Fruit fly (Drosophila melanogaster) ovary, adult (tissue): ENCODE measurements around the gene CG15252.

Experiments
- CG17801 ChIP-seq: fragments of 200-800 bp; optimal IDR thresholded peaks from 2 replicates; lab custom pipeline; 2019; ENCODE audit warnings: missing biosample characterization, mild to moderate bottlenecking, missing genetic modification characterization, moderate library complexity; ENCODE audit not compliant: partially characterized antibody

Gene CG15252

dm6 chrX:9980464-9980863, at the start of gene CG15252:
CG15252 (minus strand) TSS chrX:9980564.
- TF ChIP-seq CG17801 (GFP tag; lab: Kevin White, UChicago) = no peak

DNA sequence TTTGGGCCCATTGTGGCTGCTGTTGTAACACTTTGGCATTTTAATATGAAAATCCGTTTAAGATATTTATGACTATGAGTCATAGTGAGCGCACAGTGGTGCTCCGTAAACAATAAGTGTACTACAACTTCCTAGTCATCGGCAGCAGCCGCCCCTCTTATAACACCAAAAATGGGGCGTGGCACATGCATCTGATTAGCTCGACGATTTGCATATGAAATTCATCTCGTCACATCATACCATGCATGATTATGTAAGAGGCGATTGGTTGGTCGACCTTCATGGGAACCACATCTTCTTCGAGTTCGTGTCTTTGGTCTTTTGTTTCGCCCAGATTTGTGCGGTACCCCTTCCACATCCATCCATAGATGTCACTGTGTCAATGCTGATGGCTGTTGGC, 49.4 kb upstream of the CG15252 start:
- no peak for TF ChIP-seq CG17801 (GFP tag; lab: Kevin White, UChicago)

DNA sequence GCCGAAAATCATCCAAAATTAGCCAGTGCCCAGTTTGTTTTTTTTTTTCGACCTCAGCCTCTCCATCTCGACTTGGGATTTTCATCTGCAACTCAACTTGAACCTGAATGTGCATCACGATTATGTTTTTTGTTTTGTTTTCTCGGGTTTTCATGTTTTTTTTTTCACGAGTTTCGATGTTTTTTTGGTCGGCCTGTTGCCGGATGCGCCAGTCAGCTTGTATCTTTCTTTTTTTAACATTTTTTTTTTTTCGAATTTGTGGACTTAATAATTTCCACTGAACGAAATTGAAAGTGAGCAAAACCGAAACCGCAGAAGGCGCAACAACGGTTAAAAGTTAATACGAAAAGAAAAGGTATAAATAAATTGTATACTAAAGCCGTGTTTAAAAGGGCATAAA, 41.4 kb upstream of the CG15252 start:
- TF ChIP-seq CG17801 (GFP tag; lab: Kevin White, UChicago) = no peak

DNA sequence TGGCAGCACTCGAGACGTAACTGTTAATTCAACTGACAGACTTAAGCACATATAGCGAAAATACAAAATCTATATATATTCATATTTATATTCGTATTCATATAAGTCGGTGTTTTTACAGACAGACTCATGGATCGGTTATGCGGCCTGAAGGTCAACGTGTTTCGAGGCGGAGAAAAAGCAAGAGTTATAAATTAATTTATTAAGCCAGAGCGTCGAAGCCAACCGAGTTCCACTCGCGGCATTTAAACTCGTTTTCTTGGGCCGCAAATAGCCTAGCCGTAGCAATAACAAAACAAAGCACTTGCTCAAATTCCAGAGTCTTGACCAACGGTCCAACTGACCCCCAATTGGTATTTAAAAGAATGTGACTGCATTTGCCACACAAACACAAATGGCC, 40.5 kb upstream of the CG15252 start:
- no peak for TF ChIP-seq CG17801 (GFP tag; lab: Kevin White, UChicago)

DNA sequence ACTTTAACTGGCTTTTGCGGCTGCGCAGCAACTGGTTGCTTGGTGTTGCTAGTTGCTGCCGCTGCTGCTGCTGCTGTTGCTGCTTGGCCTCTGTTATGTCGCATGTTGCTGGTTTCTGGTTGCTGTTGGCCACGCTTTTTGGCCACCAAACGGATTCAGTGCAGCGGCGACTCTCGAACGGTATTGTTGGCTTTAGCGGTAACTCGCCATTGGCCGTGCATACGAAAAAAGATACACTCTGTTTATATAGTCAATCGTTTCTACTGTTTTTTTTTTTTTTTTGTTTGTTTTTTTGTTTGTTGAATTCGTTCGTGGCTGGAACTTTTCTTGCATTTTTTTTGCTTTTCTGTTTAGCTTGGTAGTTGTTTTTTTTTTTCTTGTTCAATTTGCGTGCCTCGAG, 36.4 kb upstream of the CG15252 start, which contains the start of gene Cht6:
Gene Cht6 (plus strand): TSS at position 122 of the 400 bp plus-strand sequence.
- TF ChIP-seq CG17801 (GFP tag; lab: Kevin White, UChicago) = no peak

dm6 chrX:10014738-10015703, 34.7 kb upstream of the CG15252 start:
- TF ChIP-seq CG17801 (GFP tag; lab: Kevin White, UChicago) = no peak

- TF ChIP-seq CG17801 (GFP tag; lab: Kevin White, UChicago) = no peak
Measured at dm6 chrX:10009794-10010614, 29.6 kb upstream of the CG15252 start, which contains the start of gene Dna2. Dna2 (plus strand) TSS chrX:10010481.

DNA sequence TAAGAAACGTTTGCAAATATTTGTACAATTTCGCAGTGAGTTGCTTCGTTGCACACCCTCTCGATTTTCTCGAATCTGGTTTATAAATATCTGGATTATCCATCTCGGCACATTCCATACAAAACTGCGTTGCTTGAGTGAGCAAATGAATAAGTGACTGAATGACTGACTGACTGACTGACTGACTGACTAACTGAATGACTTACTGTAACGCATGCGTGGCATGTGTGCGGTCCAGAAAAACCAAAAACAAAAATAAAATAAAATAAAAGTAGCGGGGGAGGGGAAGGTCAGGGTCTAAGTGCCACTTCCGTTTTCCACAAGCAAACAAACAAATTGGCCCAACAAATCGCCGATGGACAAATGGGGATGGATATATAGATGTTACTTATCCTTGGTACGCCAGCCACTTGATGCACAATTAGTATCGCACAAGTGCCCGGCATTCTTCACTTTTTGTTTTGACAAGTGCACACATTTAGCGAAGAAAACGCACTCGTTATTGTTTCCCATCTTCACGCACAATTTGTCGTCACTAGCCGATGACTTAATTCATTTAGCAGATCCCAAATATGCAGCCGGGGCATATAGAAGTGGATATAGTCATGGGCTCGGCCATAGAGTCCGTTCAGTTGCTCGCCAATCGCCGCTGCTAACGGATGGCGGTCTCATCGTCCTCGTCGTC, 28.4 kb upstream of the CG15252 start, which contains the start of gene CG33557:
Gene CG33557 (plus strand): TSS at position 635 of the 685 bp plus-strand sequence.
- no peak for TF ChIP-seq CG17801 (GFP tag; lab: Kevin White, UChicago)

dm6 chrX:9993427-9994218, 13.3 kb upstream of the CG15252 start:
- no peak for TF ChIP-seq CG17801 (GFP tag; lab: Kevin White, UChicago)

DNA sequence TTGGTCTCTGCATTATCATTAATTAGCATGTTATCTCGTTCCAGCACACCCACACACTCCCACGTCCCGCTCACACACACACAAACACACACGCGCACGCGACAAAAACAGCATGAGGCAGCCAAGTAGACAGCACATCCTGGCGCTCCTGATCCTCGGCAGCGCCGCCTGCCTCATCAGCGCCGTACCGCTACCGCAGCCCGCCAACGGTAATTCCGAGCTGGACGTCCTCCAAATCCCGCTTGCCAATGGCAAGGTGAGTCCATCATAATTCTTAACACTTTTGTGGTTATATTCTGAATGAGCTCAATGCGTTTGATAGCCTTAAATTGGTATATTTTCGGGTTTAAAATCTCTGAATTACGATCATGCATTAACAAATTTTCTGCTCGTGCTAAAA, 12.6 kb upstream of the CG15252 start:
- no peak for TF ChIP-seq CG17801 (GFP tag; lab: Kevin White, UChicago)

DNA sequence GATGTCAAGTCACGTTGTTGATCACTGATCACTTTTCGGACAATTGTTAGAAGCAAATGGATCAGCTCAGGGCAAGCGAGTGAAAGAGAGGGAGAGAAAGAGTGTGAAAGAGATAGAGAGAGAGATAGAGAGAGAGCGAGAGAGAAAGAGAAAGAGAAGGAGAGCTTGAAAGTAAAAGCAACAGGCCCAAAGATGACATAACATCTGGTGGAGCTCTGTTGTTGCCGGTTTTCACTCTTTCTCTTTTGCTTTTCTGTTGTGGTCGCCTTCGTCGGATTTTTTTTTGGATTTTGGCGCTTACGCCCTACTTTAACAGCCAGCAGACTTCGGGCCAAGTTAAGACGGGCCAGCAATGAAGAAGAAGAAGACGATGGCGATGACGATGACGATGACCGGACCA, 10.6 kb upstream of the CG15252 start:
- no peak for TF ChIP-seq CG17801 (GFP tag; lab: Kevin White, UChicago)

dm6 chrX:9989154-9989787, 8.9 kb upstream of the CG15252 start, which contains the start of gene CG32694:
CG32694 (plus strand) TSS chrX:9989690.
- no peak for TF ChIP-seq CG17801 (GFP tag; lab: Kevin White, UChicago)

DNA sequence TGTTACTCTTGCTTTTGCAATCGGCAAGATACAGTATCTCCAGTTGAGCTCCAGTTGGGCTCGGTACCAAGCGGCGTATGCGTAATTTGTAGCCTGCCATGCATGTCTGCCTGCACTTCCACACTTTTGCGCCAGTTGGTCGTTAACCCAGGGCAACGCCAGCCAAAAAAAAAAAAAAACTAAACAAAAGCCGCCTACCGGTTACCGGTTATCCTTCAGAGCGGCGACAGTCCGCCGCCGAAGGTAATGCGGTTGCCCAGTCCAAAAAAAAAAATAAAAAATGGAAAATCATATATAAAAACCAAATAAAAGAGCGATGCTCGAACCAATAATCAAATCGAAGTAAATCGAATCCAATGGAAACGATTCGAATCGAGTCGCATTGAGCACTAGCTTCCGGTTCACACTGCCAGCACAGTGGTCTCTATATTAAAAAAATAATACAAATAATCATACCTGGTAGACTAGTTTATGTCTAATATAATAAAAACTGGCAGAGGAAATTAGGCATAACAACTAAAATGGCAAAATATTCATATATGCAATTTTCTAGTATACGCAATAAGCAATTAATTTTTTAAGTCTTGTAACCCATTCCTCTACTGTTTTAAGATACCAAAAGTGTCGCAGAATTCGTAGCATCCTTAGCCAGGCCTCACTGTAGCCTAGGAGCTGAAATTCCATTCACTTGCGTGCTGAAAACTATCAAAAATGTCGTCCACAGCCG, 7.2 kb upstream of the CG15252 start:
- TF ChIP-seq CG17801 (GFP tag; lab: Kevin White, UChicago) = no peak
